Worm (Caenorhabditis elegans) whole organism, midembryonic: ENCODE results near the gene btb-8.
"Not testable (repeated sequence)": the region's sequence is repeated elsewhere in the genome, so short reads cannot be mapped to it uniquely, and the experiment has no call there.

Source experiments
- T22C8.4 ChIP-seq: fragments of 200-800 bp; sonication (Bioruptor generic); IDR thresholded peaks from 2 replicates; pipeline ENCODE4 v1.3.6; 2022; ENCODE audit warnings: missing genetic modification characterization, missing compliant biosample characterization
- cog-1 ChIP-seq: sonication (generic microtip); optimal IDR thresholded peaks from 2 replicates; lab custom pipeline; 2016; ENCODE audit warnings: missing genetic modification characterization, missing compliant biosample characterization
- flt-1 ChIP-seq: fragments of 200-800 bp; sonication (Bioruptor generic); IDR thresholded peaks from 2 replicates; pipeline ENCODE4 v1.3.6; 2022; ENCODE audit warnings: missing genetic modification characterization, missing compliant biosample characterization
- klf-2 ChIP-seq: fragments of 200-800 bp; sonication (Bioruptor generic); conservative IDR thresholded peaks from 2 replicates; pipeline ENCODE4 v1.3.6; 2022; ENCODE audit warnings: missing genetic modification reagents, missing genetic modification characterization, missing compliant biosample characterization
- med-1 ChIP-seq: sonication (generic microtip); optimal IDR thresholded peaks from 2 replicates; lab custom pipeline; 2017; ENCODE audit warnings: missing genetic modification characterization, mild to moderate bottlenecking, missing compliant biosample characterization, antibody characterized with exemption, missing genetic modification reagents; ENCODE audit not compliant: insufficient read depth
- ref-1 ChIP-seq: fragments of 200-800 bp; sonication (Bioruptor generic); conservative IDR thresholded peaks from 2 replicates; pipeline ENCODE4 v1.3.6; 2022; ENCODE audit warnings: missing genetic modification reagents, missing genetic modification characterization, missing compliant biosample characterization
- tab-1 ChIP-seq: fragments of 200-800 bp; sonication (Bioruptor generic); IDR thresholded peaks from 2 replicates; pipeline ENCODE4 v1.3.6; 2022; ENCODE audit warnings: missing genetic modification characterization, missing compliant biosample characterization
- ztf-23 ChIP-seq: fragments of 200-800 bp; sonication (Bioruptor generic); IDR thresholded peaks from 2 replicates; pipeline ENCODE4 v1.3.6; 2022; ENCODE audit warnings: missing genetic modification reagents, missing genetic modification characterization, missing compliant biosample characterization
- ztf-29 ChIP-seq: fragments of 200-800 bp; sonication (Bioruptor generic); IDR thresholded peaks from 2 replicates; pipeline ENCODE4 v1.3.6; 2022; ENCODE audit warnings: missing genetic modification reagents, missing genetic modification characterization, missing compliant biosample characterization

btb-8 gene

DNA sequence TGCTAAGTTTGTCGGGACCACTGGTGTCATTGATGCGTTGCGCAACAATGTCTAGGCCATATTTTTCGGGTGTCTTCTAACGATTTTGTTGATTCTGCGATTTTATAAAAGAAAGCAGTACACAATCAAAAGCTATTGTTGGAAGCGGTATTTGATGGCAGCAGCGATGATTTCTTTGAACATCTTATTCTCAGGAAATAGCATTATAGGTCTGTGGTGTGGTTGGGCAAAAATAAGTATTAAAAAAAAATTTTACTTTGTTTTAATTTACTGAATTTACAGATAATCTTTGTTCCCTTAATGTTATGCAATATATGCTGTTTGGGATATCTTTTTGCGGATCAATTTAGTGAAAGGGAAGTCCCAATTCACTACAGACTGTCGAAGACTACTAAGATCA is 34.5 kb downstream of the btb-8 start, which contains the start of gene F36H5.10:
Gene F36H5.10, plus strand, starts transcription at position 301 of the 400 bp plus-strand sequence.
- TF ChIP-seq T22C8.4 (GFP tag; lab: Robert Waterston, UW) (no peak), med-1 (GFP tag; lab: Kevin White, UChicago) (no peak), ztf-23 (GFP tag; lab: Robert Waterston, UW) (no peak), klf-2 (GFP tag; lab: Robert Waterston, UW) (no peak), ref-1 (GFP tag; lab: Robert Waterston, UW) (no peak), ztf-29 (no peak), tab-1 (GFP tag; lab: Robert Waterston, UW) (no peak), cog-1 (no peak), flt-1 (GFP tag; lab: Robert Waterston, UW) (no peak)

DNA sequence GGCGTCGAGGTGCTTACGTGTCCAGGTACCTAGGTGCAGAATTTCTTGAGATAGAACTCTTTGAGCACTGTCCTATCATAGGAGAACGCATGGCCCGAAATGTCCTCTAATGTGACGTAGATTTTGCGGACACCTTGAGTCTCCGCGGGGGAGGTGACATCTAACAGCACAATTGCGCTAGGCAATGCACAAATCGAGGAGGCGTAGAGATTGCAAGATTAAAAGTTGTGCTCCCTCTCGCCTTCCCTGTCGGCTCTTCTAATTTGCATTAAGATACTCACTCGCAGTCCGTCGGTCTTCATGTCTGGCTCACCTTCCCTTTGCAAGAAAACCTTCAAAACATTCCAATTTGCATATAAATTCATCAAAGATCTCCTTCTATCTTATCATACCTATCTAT is 37.0 kb downstream of the btb-8 start, which contains the start of gene F36H5.18:
Gene F36H5.18, plus strand, starts transcription at position 301 of the 400 bp plus-strand sequence.
- TF ChIP-seq med-1 (GFP tag; lab: Kevin White, UChicago) (no peak), tab-1 (GFP tag; lab: Robert Waterston, UW) (no peak), klf-2 (GFP tag; lab: Robert Waterston, UW) (no peak), flt-1 (GFP tag; lab: Robert Waterston, UW) (no peak), ztf-23 (GFP tag; lab: Robert Waterston, UW) (no peak), ztf-29 (no peak), ref-1 (GFP tag; lab: Robert Waterston, UW) (no peak), T22C8.4 (GFP tag; lab: Robert Waterston, UW) (no peak), cog-1 (no peak)

DNA sequence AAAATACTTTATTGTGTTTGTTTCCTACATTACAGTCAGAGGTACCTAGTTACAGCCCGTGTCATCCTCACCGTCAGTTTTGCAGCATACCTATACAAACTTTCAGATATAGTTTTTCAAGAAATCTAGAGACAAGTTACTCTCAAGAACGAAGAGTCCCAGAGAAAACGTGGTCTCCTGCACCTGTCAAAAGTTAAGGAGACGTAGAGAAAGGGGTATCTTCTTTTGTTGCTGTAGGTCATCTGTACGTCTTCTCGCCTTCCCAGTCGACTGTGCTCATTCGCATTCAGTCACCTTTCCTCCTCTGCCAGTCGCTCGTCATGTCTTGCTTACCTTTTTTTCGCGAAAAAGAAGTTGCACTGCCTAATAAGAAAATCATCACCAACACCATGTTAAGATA is 39.0 kb downstream of the btb-8 start, which contains the start of gene F36H5.4:
Gene F36H5.4, plus strand, starts transcription at position 301 of the 400 bp plus-strand sequence.
- TF ChIP-seq klf-2 (GFP tag; lab: Robert Waterston, UW) (no peak), ref-1 (GFP tag; lab: Robert Waterston, UW) (no peak), ztf-23 (GFP tag; lab: Robert Waterston, UW) (no peak), cog-1 (no peak), flt-1 (GFP tag; lab: Robert Waterston, UW) (no peak)

DNA sequence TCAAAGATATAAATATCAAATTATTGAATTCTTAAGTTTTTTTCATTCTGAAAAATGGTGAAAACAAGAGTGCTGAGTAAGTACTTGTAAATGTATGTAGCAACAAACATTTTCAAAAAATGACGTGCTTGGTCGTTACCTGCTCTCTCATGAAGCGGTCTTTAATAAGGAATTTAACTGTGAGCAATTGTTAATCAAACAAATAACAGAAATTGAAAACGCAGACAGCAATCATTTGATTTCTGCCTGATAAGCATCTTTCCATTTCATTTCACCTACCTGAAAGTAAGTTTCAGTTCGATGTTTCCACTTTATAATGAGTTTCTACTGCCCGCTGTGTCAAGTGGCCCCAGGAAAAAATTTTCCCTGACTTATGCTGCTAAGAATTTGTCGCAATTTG is 40.5 kb downstream of the btb-8 start, which contains the start of gene math-28:
Gene math-28, plus strand, starts transcription at position 301 of the 400 bp plus-strand sequence.
- TF ChIP-seq ref-1 (GFP tag; lab: Robert Waterston, UW) (no peak), cog-1 (no peak), ztf-29 (no peak), tab-1 (GFP tag; lab: Robert Waterston, UW) (no peak), klf-2 (GFP tag; lab: Robert Waterston, UW) (no peak), med-1 (GFP tag; lab: Kevin White, UChicago) (no peak), flt-1 (GFP tag; lab: Robert Waterston, UW) (no peak), T22C8.4 (GFP tag; lab: Robert Waterston, UW) (no peak), ztf-23 (GFP tag; lab: Robert Waterston, UW) (no peak)

DNA sequence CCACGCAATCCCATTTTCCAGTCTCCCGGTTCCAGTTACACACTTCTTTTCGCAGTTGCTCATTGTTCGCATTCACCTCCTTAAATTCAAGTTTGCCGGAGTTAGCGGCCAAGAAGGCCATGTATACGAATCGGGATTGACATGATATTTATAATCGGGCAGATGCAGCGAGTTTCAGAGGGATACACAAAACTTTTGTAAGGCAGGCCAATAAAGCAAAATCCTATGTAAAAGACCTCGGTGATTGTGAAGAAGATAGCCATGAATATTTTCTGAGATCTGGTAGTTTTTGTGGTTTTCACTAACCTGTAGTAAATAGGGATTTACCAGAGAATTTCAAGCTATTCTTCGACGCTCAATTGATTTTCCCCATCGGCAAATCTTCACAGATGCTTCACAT is 44.1 kb downstream of the btb-8 start:
- TF ChIP-seq ztf-23 (GFP tag; lab: Robert Waterston, UW) (no peak), T22C8.4 (GFP tag; lab: Robert Waterston, UW) (no peak), ref-1 (GFP tag; lab: Robert Waterston, UW) (no peak), flt-1 (GFP tag; lab: Robert Waterston, UW) (no peak), tab-1 (GFP tag; lab: Robert Waterston, UW) (no peak), med-1 (GFP tag; lab: Kevin White, UChicago) (no peak), klf-2 (GFP tag; lab: Robert Waterston, UW) (no peak), ztf-29 (no peak), cog-1 (no peak)

DNA sequence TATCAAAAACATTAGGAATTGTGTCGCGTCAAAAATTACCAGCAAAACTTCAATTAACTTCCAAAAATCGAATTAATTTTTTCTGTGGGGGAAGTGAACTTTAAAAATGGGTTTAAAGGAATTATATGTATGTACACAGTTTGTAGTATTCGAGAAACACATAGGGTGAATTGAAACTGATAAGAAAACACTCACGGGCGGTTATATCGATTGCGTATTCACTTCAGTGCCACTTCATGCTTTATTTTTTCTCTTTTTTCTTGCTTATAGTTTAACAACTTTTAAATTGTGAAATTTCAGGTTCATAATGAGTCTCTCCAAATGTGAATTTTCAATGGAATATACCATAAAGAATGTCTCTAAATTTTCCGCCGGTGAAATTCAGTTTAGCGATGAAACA is 48.8 kb downstream of the btb-8 start, which contains the start of gene math-26:
Gene math-26, plus strand, starts transcription at position 301 of the 400 bp plus-strand sequence.
- not testable (repeated sequence) for TF ChIP-seq ztf-29; ztf-23 (GFP tag; lab: Robert Waterston, UW); klf-2 (GFP tag; lab: Robert Waterston, UW)

DNA sequence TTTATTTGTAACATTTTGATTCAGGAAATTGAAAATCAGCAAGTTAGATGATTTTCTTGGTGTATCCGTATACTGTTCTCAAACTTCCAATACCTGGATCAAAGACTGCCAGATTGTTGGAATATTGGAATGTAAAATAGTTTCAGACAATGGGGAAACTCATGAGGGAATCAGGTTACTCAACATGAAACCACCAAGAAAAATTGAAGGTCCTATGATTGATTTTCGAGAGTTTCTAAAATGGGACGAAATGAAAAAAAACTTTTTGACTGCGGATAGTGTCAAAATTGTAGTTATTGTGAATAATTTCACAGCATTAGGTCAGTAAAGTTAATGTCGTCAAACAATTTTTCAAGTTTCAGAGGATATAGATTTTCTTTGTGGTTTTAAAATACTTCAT is 49.2 kb downstream of the btb-8 start, which contains the start of gene math-3:
Gene math-3, plus strand, starts transcription at position 301 of the 400 bp plus-strand sequence.
- TF ChIP-seq klf-2 (GFP tag; lab: Robert Waterston, UW) (no peak), ztf-29 (no peak), T22C8.4 (GFP tag; lab: Robert Waterston, UW) (no peak), tab-1 (GFP tag; lab: Robert Waterston, UW) (no peak), med-1 (GFP tag; lab: Kevin White, UChicago) (no peak), cog-1 (no peak), ztf-23 (GFP tag; lab: Robert Waterston, UW) (no peak), ref-1 (GFP tag; lab: Robert Waterston, UW) (no peak), flt-1 (GFP tag; lab: Robert Waterston, UW) (no peak)
